Fruit fly (Drosophila melanogaster) whole organism, wandering third instar larva: Measurements from ENCODE around the gene Eo.

Experiments used
- Abd-B ChIP-seq: fragments of >200 bp; optimal IDR thresholded peaks from 2 replicates; lab custom pipeline; 2017; ENCODE audit warnings: missing biosample characterization, missing genetic modification characterization
- CG32264 ChIP-seq: fragments of 200-800 bp; sonication (Bioruptor generic); optimal IDR thresholded peaks from 2 replicates; lab custom pipeline; 2016; ENCODE audit warnings: missing biosample characterization, missing genetic modification characterization
- CG9705 ChIP-seq: fragments of 200-800 bp; sonication (Bioruptor generic); optimal IDR thresholded peaks from 2 replicates; lab custom pipeline; 2018; ENCODE audit warnings: missing biosample characterization, mild to moderate bottlenecking, missing genetic modification characterization
- CrebA ChIP-seq: fragments of 200-800 bp; sonication (Bioruptor generic); optimal IDR thresholded peaks from 2 replicates; lab custom pipeline; 2016; ENCODE audit warnings: missing biosample characterization, mild to moderate bottlenecking, missing genetic modification characterization, borderline replicate concordance
- Dfd ChIP-seq: fragments of >200 bp; optimal IDR thresholded peaks from 2 replicates; lab custom pipeline; 2017; ENCODE audit warnings: missing biosample characterization, missing genetic modification characterization
- Dif ChIP-seq: fragments of 200-275, 200-300 bp; sonication (Bioruptor generic); optimal IDR thresholded peaks from 2 replicates; lab custom pipeline; 2018; ENCODE audit warnings: missing biosample characterization, missing genetic modification characterization; ENCODE audit not compliant: partially characterized antibody
- GATAd ChIP-seq: sonication (Bioruptor generic); optimal IDR thresholded peaks from 2 replicates; lab custom pipeline; 2016; ENCODE audit warnings: missing biosample characterization, missing genetic modification characterization
- HLH106 ChIP-seq: fragments of 200-800 bp; optimal IDR thresholded peaks from 3 replicates; lab custom pipeline; 2019; ENCODE audit warnings: missing biosample characterization, mild to moderate bottlenecking, missing genetic modification characterization, moderate library complexity
- Hnf4 ChIP-seq: fragments of 200-800 bp; sonication (Bioruptor generic); optimal IDR thresholded peaks from 2 replicates; lab custom pipeline; 2016; ENCODE audit warnings: missing biosample characterization, mild to moderate bottlenecking, missing genetic modification characterization
- Hr78 ChIP-seq: fragments of >200 bp; optimal IDR thresholded peaks from 2 replicates; lab custom pipeline; 2017; ENCODE audit warnings: missing biosample characterization, missing genetic modification characterization
- Hr83 ChIP-seq: fragments of 200-300 bp; sonication (Bioruptor generic); optimal IDR thresholded peaks from 2 replicates; lab custom pipeline; 2016; ENCODE audit warnings: missing biosample characterization, mild to moderate bottlenecking, missing genetic modification characterization, moderate library complexity; ENCODE audit not compliant: poor library complexity, severe bottlenecking
- Jra ChIP-seq: sonication (Bioruptor generic); optimal IDR thresholded peaks from 2 replicates; lab custom pipeline; 2016; ENCODE audit warnings: missing biosample characterization, missing genetic modification characterization
- Mio ChIP-seq: sonication (Bioruptor generic); optimal IDR thresholded peaks from 2 replicates; lab custom pipeline; 2016; ENCODE audit warnings: missing biosample characterization, missing genetic modification characterization
- Myc ChIP-seq: fragments of >200 bp; optimal IDR thresholded peaks from 2 replicates; lab custom pipeline; 2017
- N ChIP-seq: fragments of >200 bp; optimal IDR thresholded peaks from 2 replicates; lab custom pipeline; 2018; ENCODE audit warnings: missing biosample characterization, missing external identifiers, missing genetic modification characterization
- OdsH ChIP-seq: fragments of 200-800 bp; sonication (Bioruptor generic); optimal IDR thresholded peaks from 2 replicates; lab custom pipeline; 2016; ENCODE audit warnings: missing biosample characterization, mild to moderate bottlenecking, missing genetic modification characterization
- Rel ChIP-seq, 2 experiments: fragments of 200-800 bp; sonication (Bioruptor generic) in 1 of 2; optimal IDR thresholded peaks; 2 replicates in 1 of 2; 3 replicates in 1 of 2; lab custom pipeline; 2016 to 2019; ENCODE audit warnings: mild to moderate bottlenecking in 2 of 2, missing biosample characterization in 2 of 2, missing genetic modification characterization in 2 of 2, moderate library complexity in 1 of 2
- Sp1 ChIP-seq: fragments of 200-800 bp; sonication (Bioruptor generic); optimal IDR thresholded peaks from 3 replicates; lab custom pipeline; 2019; ENCODE audit warnings: missing biosample characterization, mild to moderate bottlenecking, missing genetic modification characterization, moderate library complexity
- Vsx2 ChIP-seq: fragments of 200-300, 225-300 bp; sonication (Bioruptor generic); optimal IDR thresholded peaks from 2 replicates; lab custom pipeline; 2018; ENCODE audit warnings: missing biosample characterization, missing genetic modification characterization; ENCODE audit not compliant: partially characterized antibody
- br ChIP-seq: fragments of 200-800 bp; sonication (Bioruptor generic); optimal IDR thresholded peaks from 2 replicates; lab custom pipeline; 2016; ENCODE audit warnings: missing biosample characterization, missing genetic modification characterization
- brk ChIP-seq: fragments of 200-800 bp; sonication (Bioruptor generic); optimal IDR thresholded peaks from 2 replicates; lab custom pipeline; 2016; ENCODE audit warnings: missing biosample characterization, mild to moderate bottlenecking, missing genetic modification characterization
- dl ChIP-seq, 2 experiments: fragments of 175-275, 200-275 bp in 1 of 2; fragments of 200-275 bp in 1 of 2; sonication (Bioruptor generic); optimal IDR thresholded peaks; lab custom pipeline; 2018; ENCODE audit warnings: mild to moderate bottlenecking in 2 of 2, missing biosample characterization in 2 of 2, missing genetic modification characterization in 2 of 2, moderate library complexity in 2 of 2; ENCODE audit not compliant: partially characterized antibody in 2 of 2, insufficient read depth in 1 of 2
- dmrt93B ChIP-seq: fragments of 200-800 bp; sonication (Bioruptor generic); optimal IDR thresholded peaks from 2 replicates; lab custom pipeline; 2018; ENCODE audit warnings: missing biosample characterization, mild to moderate bottlenecking, missing genetic modification characterization
- dsf ChIP-seq: sonication (Bioruptor generic); optimal IDR thresholded peaks from 2 replicates; lab custom pipeline; 2016; ENCODE audit warnings: missing biosample characterization, missing genetic modification characterization, borderline replicate concordance
- ey ChIP-seq: fragments of 200-800 bp; sonication (Bioruptor generic); optimal IDR thresholded peaks from 2 replicates; lab custom pipeline; 2016; ENCODE audit warnings: missing biosample characterization, missing genetic modification characterization
- foxo ChIP-seq, 2 experiments: fragments of 200-800 bp; sonication (Bioruptor generic); optimal IDR thresholded peaks; 2 replicates in 1 of 2; 3 replicates in 1 of 2; lab custom pipeline; 2016 to 2017; ENCODE audit warnings: missing biosample characterization in 2 of 2, missing genetic modification characterization in 2 of 2
- fru ChIP-seq: fragments of 200-800 bp; sonication (Bioruptor generic); optimal IDR thresholded peaks from 3 replicates; lab custom pipeline; 2016; ENCODE audit warnings: missing biosample characterization, mild to moderate bottlenecking, missing genetic modification characterization
- h ChIP-seq: fragments of 200-800 bp; sonication (Bioruptor generic); optimal IDR thresholded peaks from 3 replicates; lab custom pipeline; 2016; ENCODE audit warnings: missing biosample characterization, mild to moderate bottlenecking, missing genetic modification characterization
- jim ChIP-seq: fragments of 175-275, 200-325 bp; sonication (Bioruptor generic); optimal IDR thresholded peaks from 2 replicates; lab custom pipeline; 2016; ENCODE audit warnings: missing biosample characterization, mild to moderate bottlenecking, missing genetic modification characterization
- lola ChIP-seq: fragments of >200 bp; optimal IDR thresholded peaks from 2 replicates; lab custom pipeline; 2017; ENCODE audit warnings: missing biosample characterization, missing genetic modification characterization
- pan ChIP-seq: fragments of >200 bp; optimal IDR thresholded peaks from 2 replicates; lab custom pipeline; 2017
- psq ChIP-seq: fragments of 200-800 bp; sonication (Bioruptor generic); optimal IDR thresholded peaks from 3 replicates; lab custom pipeline; 2017; ENCODE audit warnings: missing biosample characterization, mild to moderate bottlenecking, missing genetic modification characterization, moderate library complexity
- rgr ChIP-seq: fragments of 200-800 bp; sonication (Bioruptor generic); optimal IDR thresholded peaks from 3 replicates; lab custom pipeline; 2016; ENCODE audit warnings: missing biosample characterization, mild to moderate bottlenecking, missing genetic modification characterization
- sage ChIP-seq: fragments of 200-800 bp; sonication (Bioruptor generic); optimal IDR thresholded peaks from 2 replicates; lab custom pipeline; 2016; ENCODE audit warnings: missing biosample characterization, mild to moderate bottlenecking, missing genetic modification characterization
- tai ChIP-seq: sonication (Bioruptor generic); optimal IDR thresholded peaks from 2 replicates; lab custom pipeline; 2016; ENCODE audit warnings: missing biosample characterization, missing genetic modification characterization
- usp ChIP-seq: fragments of >200 bp; optimal IDR thresholded peaks from 2 replicates; lab custom pipeline; 2017; ENCODE audit warnings: missing biosample characterization, missing genetic modification characterization
- woc ChIP-seq: sonication (Bioruptor generic); optimal IDR thresholded peaks from 2 replicates; lab custom pipeline; 2016; ENCODE audit warnings: missing biosample characterization, mild to moderate bottlenecking, missing genetic modification characterization

Eo gene

DNA sequence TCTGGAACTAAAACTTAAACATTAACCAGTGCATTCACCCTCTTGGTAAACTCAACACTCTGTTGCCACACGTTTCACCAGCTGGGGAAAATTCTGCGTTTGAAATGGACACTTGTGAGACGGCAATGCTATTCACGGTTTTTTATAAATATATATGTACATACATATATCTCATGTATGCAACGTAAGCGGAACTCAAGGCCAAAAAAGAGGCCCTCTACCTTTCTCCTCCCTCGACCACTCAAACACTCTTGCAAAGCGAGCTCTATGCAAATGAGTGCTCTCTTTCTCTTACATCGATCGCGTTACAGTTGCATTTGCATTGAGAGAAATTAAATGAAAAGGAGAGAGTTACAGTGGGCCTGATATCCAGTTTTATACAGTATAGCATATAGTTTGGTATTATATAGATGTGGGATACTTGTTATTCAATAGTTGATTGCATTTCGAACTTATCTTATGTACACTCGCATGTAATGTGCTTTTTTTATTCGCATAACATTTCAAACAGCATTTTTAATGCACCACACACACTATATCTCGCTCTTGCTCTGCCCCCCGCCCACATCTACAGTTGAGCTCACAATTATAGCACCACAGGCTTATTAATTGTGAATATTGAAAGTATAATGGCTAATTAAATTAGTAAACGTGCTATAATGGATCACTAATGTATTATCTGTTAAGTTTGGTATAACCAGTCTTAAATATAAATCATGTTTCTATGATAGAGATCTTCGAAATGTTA, 33.7 kb upstream of the Eo start (continued):
- TF ChIP-seq N, result no peak
- TF ChIP-seq CG9705 (GFP tag; lab: Kevin White, UChicago), result peak; percentile 18
- no peak for TF ChIP-seq Abd-B (GFP tag; lab: Kevin White, UChicago)

DNA sequence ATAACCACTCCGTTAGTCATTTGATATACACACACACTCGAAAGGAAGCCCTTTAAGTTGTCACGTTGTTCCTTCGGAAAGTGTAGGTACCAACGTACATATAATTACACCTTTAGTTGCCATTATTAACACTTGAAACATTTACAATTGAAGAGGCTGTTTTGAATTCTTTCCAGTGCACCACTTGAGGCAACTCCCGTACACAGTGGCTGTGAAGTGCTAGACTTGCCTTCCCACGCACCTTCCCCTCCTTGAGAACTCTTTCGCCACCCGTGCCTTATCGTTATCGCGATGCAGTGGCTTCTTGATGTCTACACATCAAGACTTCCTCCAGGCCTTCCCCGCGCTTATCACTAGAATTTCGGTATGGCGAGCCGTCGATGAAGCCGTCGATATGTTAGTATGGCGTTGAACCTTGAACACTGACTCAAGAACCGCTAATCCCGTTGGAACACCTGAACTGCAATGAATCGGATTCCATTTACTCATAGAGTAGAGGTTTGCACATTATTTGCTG, 32.8 kb upstream of the Eo start:
- no peak for TF ChIP-seq psq (GFP tag; lab: Kevin White, UChicago)
- TF ChIP-seq Myc (lab: Kevin White, UChicago), result no peak
- TF ChIP-seq Sp1 (GFP tag; lab: Kevin White, UChicago), result no peak
- TF ChIP-seq Vsx2 (GFP tag; lab: Kevin White, UChicago), result no peak
- no peak for TF ChIP-seq pan (lab: Kevin White, UChicago)
- no peak for TF ChIP-seq Dif (GFP tag; lab: Kevin White, UChicago)
- TF ChIP-seq dl (GFP tag; optimal IDR thresholded peaks at IDR 0.05; lab: Kevin White, UChicago; ENCODE audit: insufficient read depth in 1 of 2, partially characterized antibody in 2 of 2), result peak in 1 of 2 experiments; percentile 26
- TF ChIP-seq Mio (GFP tag; lab: Kevin White, UChicago), result no peak
- peak; percentile 54 for TF ChIP-seq Hnf4 (GFP tag; lab: Kevin White, UChicago)
- TF ChIP-seq Rel (GFP tag; optimal IDR thresholded peaks at IDR 0.05; lab: Kevin White, UChicago), result no peak
- TF ChIP-seq Rel (tag; optimal IDR thresholded peaks at IDR 0.05; lab: Kevin White, UChicago), result peak; percentile 100
- TF ChIP-seq br (GFP tag; lab: Kevin White, UChicago), result peak; percentile 25
- no peak for TF ChIP-seq h (GFP tag; lab: Kevin White, UChicago)
- TF ChIP-seq CG9705 (GFP tag; lab: Kevin White, UChicago), result no peak
- no peak for TF ChIP-seq dsf (GFP tag; lab: Kevin White, UChicago)
- TF ChIP-seq, all 38 proteins: peak for 4

dm6 chrX:14950273-14951272, 32.0 kb upstream of the Eo start:
- peak; percentile 99 for TF ChIP-seq dmrt93B (GFP tag; lab: Kevin White, UChicago)
- peak; percentile 89 for TF ChIP-seq CG32264 (GFP tag; lab: Kevin White, UChicago)
- TF ChIP-seq Mio (GFP tag; lab: Kevin White, UChicago), result peak; percentile 66
- no peak for TF ChIP-seq pan (lab: Kevin White, UChicago)
- TF ChIP-seq Hr83 (GFP tag; lab: Kevin White, UChicago), result no peak
- TF ChIP-seq Abd-B (GFP tag; lab: Kevin White, UChicago), result no peak
- TF ChIP-seq Hr78 (GFP tag; lab: Kevin White, UChicago), result no peak
- peak; percentile 99 for TF ChIP-seq HLH106 (tag; lab: Kevin White, UChicago)
- TF ChIP-seq dl (GFP tag; optimal IDR thresholded peaks at IDR 0.05; lab: Kevin White, UChicago; ENCODE audit: insufficient read depth in 1 of 2, partially characterized antibody in 2 of 2), result peak in 1 of 2 experiments; percentile 27
- peak; percentile 98 for TF ChIP-seq fru (GFP tag; lab: Kevin White, UChicago)
- TF ChIP-seq lola (GFP tag; lab: Kevin White, UChicago), result no peak
- peak; percentile 90 for TF ChIP-seq GATAd
- peak; percentile 70 for TF ChIP-seq Vsx2 (GFP tag; lab: Kevin White, UChicago)
- peak; percentile 97 for TF ChIP-seq br (GFP tag; lab: Kevin White, UChicago)
- TF ChIP-seq Myc (lab: Kevin White, UChicago), result no peak
- TF ChIP-seq psq (GFP tag; lab: Kevin White, UChicago), result peak; percentile 97
- TF ChIP-seq Hnf4 (GFP tag; lab: Kevin White, UChicago), result peak; percentile 95
- peak; percentile 52 to 98 for TF ChIP-seq foxo (GFP tag; optimal IDR thresholded peaks at IDR 0.05; lab: Kevin White, UChicago)
- peak; percentile 97 for TF ChIP-seq CG9705 (GFP tag; lab: Kevin White, UChicago)
- TF ChIP-seq rgr (GFP tag; lab: Kevin White, UChicago), result peak; percentile 98
- peak; percentile 88 for TF ChIP-seq dsf (GFP tag; lab: Kevin White, UChicago)
- peak; percentile 93 for TF ChIP-seq tai (GFP tag; lab: Kevin White, UChicago)
- peak; percentile 38 for TF ChIP-seq jim
- peak; percentile 93 for TF ChIP-seq Jra (GFP tag; lab: Kevin White, UChicago)
- peak; percentile 54 for TF ChIP-seq Dif (GFP tag; lab: Kevin White, UChicago)
- TF ChIP-seq CrebA, result peak; percentile 89
- TF ChIP-seq OdsH, result peak; percentile 97
- peak; percentile 94 for TF ChIP-seq sage (GFP tag; lab: Kevin White, UChicago)
- TF ChIP-seq ey (GFP tag; lab: Kevin White, UChicago), result peak; percentile 97
- TF ChIP-seq brk, result peak; percentile 93
- TF ChIP-seq N, result no peak
- TF ChIP-seq Rel (GFP tag; optimal IDR thresholded peaks at IDR 0.05; lab: Kevin White, UChicago), result peak; percentile 74
- TF ChIP-seq Rel (tag; optimal IDR thresholded peaks at IDR 0.05; lab: Kevin White, UChicago), result peak; percentile 83
- peak; percentile 97 for TF ChIP-seq woc (GFP tag; lab: Kevin White, UChicago)
- TF ChIP-seq Sp1 (GFP tag; lab: Kevin White, UChicago), result peak; percentile 99
- TF ChIP-seq h (GFP tag; lab: Kevin White, UChicago), result peak; percentile 98
- peak; percentile 94 for TF ChIP-seq Dfd
- no peak for TF ChIP-seq usp (GFP tag; lab: Kevin White, UChicago)
